Fruit fly (Drosophila melanogaster): ENCODE measurements around the gene Ski6.

Gene Ski6

DNA sequence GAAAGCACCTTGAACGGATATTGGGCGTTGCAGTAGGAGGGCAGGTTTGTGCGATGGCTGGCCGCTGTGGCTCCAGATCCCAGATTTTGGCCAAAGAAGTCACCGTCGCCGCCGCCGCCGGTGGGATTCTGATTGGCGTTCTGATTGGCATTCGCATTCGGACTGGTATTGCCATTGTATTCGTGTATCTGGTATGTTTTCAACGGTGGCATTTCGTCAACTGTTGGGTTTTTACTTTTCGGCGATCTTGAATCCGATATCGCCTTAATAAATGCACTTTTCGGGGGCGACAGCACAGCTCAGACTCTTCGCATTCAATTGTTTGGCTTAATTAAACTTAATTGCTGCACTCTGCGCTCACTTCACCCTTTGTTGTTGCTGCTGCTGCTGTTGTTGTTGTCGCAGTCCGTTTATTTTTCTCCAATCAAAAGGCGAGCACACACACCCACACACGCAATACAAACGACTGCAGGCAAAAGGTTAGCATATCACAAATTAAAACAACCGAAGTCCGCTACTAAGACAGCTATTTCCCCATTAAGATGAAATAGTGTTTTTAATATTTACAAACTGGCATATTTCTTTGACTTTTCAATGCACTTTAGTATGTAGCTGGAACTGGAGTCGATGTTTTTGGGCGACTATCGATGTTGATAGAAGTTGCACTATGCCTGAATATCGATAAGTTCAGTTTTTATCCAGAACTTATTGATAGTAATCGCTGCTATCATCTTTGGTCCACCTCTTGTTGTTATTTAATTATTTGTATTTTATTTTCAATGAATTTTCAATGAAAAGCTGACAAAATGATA lies 2.7 kb downstream of the Ski6 start, which contains the start of the genes CG9426 and mRF1 (continued):
- TF ChIP-seq CG12769 (tag; optimal IDR thresholded peaks at IDR 0.05) (peak; percentile 41), hth (optimal IDR thresholded peaks at IDR 0.05) (no peak), twi (tag; optimal IDR thresholded peaks at IDR 0.05) (no peak), CG15479 (GFP tag; optimal IDR thresholded peaks at IDR 0.05) (peak; percentile 16), CG16863 (GFP tag; optimal IDR thresholded peaks at IDR 0.05) (no peak), CG3726 (GFP tag; IDR thresholded peaks at IDR 0.05) (no peak), CoRest (tag; optimal IDR thresholded peaks at IDR 0.05) (no peak), org-1 (GFP tag; optimal IDR thresholded peaks at IDR 0.05) (no peak), PHDP (tag; optimal IDR thresholded peaks at IDR 0.05) (no peak), dpn (GFP tag; optimal IDR thresholded peaks at IDR 0.05) (peak; percentile 17 to 24), CG4617 (GFP tag; optimal IDR thresholded peaks at IDR 0.05; ENCODE audit: borderline replicate concordance) (peak; percentile 93)

DNA sequence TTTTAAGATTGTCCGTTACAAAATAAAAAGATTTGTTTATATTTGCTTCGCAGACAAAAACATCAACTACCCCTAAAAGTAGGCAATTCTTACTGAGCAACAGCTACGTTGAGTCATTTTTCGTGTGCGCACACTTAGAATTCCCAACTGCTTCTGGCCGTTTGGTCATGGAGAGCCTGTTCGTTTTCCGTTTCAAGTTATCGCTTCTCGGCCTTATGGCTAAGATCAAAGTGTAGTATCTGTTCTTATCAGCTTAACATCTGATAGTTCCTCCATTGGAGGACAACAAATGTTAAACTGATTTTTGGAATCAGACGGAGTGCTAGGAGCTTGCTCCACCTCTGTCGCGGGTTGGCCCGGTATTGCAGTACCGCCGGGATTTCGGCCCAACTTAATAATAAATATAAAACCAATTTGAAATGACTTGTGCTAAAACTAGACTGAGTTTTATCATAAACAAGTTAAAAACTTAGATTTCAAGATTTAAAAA lies 6.5 kb downstream of the Ski6 start:
- peak; percentile 76 for TF ChIP-seq ERR (GFP tag; optimal IDR thresholded peaks at IDR 0.05)
- TF ChIP-seq CG9932 (GFP tag; IDR thresholded peaks at IDR 0.05) = peak; percentile 59; the same call in 1 of the 2 replicates
- peak; percentile 86 for TF ChIP-seq CG2199 (GFP tag; IDR thresholded peaks at IDR 0.05)
- TF ChIP-seq CG32532 (GFP tag; IDR thresholded peaks at IDR 0.05) = peak; percentile 72
- TF ChIP-seq z (GFP tag; IDR thresholded peaks at IDR 0.05) = peak; percentile 59; the same call in 2 of the 3 replicates
- peak; percentile 68 for TF ChIP-seq Nf-YA (GFP tag; IDR thresholded peaks at IDR 0.05)
- TF ChIP-seq CHES-1-like (GFP tag; optimal IDR thresholded peaks at IDR 0.05) = peak; percentile 24
- TF ChIP-seq Meics (GFP tag; optimal IDR thresholded peaks at IDR 0.05) = peak; percentile 50
- TF ChIP-seq NK7.1 (GFP tag; optimal IDR thresholded peaks at IDR 0.05) = peak; percentile 3
- peak; percentile 7 for TF ChIP-seq CG15601 (tag; optimal IDR thresholded peaks at IDR 0.05)
- peak; percentile 52; the same call in 1 of the 3 replicates for TF ChIP-seq CG17361 (GFP tag; IDR thresholded peaks at IDR 0.05)
- TF ChIP-seq CG12104 (GFP tag; optimal IDR thresholded peaks at IDR 0.05) = peak; percentile 5
- peak; percentile 42 for TF ChIP-seq pb (GFP tag; optimal IDR thresholded peaks at IDR 0.05)
- TF ChIP-seq cwo (GFP tag; optimal IDR thresholded peaks at IDR 0.05) = peak; percentile 52
- TF ChIP-seq CG1792 (GFP tag; optimal IDR thresholded peaks at IDR 0.05) = peak; percentile 58
- TF ChIP-seq CG15514 (GFP tag; optimal IDR thresholded peaks at IDR 0.05) = peak; percentile 28
- peak; percentile 61 for TF ChIP-seq CG4854 (GFP tag; optimal IDR thresholded peaks at IDR 0.05)
- TF ChIP-seq CG2712 (tag; optimal IDR thresholded peaks at IDR 0.05) = peak; percentile 53
- peak; percentile 77 for TF ChIP-seq zfh1 (GFP tag; IDR thresholded peaks at IDR 0.05)
- 0 out of 3 replicates have a peak, but pooled peaks have one; percentile 63 for TF ChIP-seq CG6791 (GFP tag; IDR thresholded peaks at IDR 0.05; ENCODE audit: partially characterized antibody)
- peak; percentile 27 for TF ChIP-seq dmrt11E (tag; optimal IDR thresholded peaks at IDR 0.05)
- peak; percentile 44 for TF ChIP-seq CG18262 (tag; optimal IDR thresholded peaks at IDR 0.05)
- peak; percentile 3 for TF ChIP-seq pzg (GFP tag; optimal IDR thresholded peaks at IDR 0.05)
- peak; percentile 59 for TF ChIP-seq CG7987 (GFP tag; optimal IDR thresholded peaks at IDR 0.05)
- TF ChIP-seq CG10959 (GFP tag; IDR thresholded peaks at IDR 0.05) = peak; percentile 75
- peak; percentile 44 for TF ChIP-seq shn (GFP tag; optimal IDR thresholded peaks at IDR 0.05)
- 0 out of 3 replicates have a peak, but pooled peaks have one; percentile 15 for TF ChIP-seq Mrtf (GFP tag; IDR thresholded peaks at IDR 0.05)
- peak; percentile 36 for TF ChIP-seq mam (GFP tag; optimal IDR thresholded peaks at IDR 0.05)
- TF ChIP-seq HHEX (GFP tag; optimal IDR thresholded peaks at IDR 0.05) = peak; percentile 69
- TF ChIP-seq ara (GFP tag; IDR thresholded peaks at IDR 0.05) = peak; percentile 49; the same call in 1 of the 2 replicates
- TF ChIP-seq scrt (GFP tag; optimal IDR thresholded peaks at IDR 0.05) = peak; percentile 39
- peak; percentile 66; the same call in 1 of the 2 replicates for TF ChIP-seq HLH3B (GFP tag; IDR thresholded peaks at IDR 0.05)
- TF ChIP-seq Max (GFP tag; optimal IDR thresholded peaks at IDR 0.05) = peak; percentile 56
- TF ChIP-seq insv (GFP tag; optimal IDR thresholded peaks at IDR 0.05) = peak in 1 of 2 experiments; percentile 63
- TF ChIP-seq CG18764 (GFP tag; optimal IDR thresholded peaks at IDR 0.05) = peak; percentile 32
- 0 out of 2 replicates have a peak, but pooled peaks have one; percentile 16 for TF ChIP-seq sim (GFP tag; IDR thresholded peaks at IDR 0.05)

Measured in whole organism, embryonic.